Worm (Caenorhabditis elegans) whole organism, young adult: ENCODE measurements around the gene fbxa-143.

Experiments used
- B0019.2 ChIP-seq: fragments of 200-800 bp; sonication (Bioruptor generic); conservative IDR thresholded peaks from 2 replicates; pipeline ENCODE4 v1.3.6; 2022; ENCODE audit warnings: missing genetic modification reagents, missing genetic modification characterization, missing compliant biosample characterization
- B0035.1 ChIP-seq: sonication (generic microtip); optimal IDR thresholded peaks from 2 replicates; lab custom pipeline; 2016; ENCODE audit warnings: missing genetic modification characterization, mild to moderate bottlenecking, missing compliant biosample characterization, missing genotype, missing genetic modification reagents
- B0336.3 ChIP-seq: fragments of 200-800 bp; sonication (Bioruptor generic); IDR thresholded peaks from 2 replicates; pipeline ENCODE4 v1.3.6; 2022; ENCODE audit warnings: missing genetic modification characterization, missing compliant biosample characterization
- C17E4.6 ChIP-seq: fragments of 200-800 bp; sonication (Bioruptor generic); IDR thresholded peaks from 2 replicates; pipeline ENCODE4 v1.3.6; 2022; ENCODE audit warnings: missing genetic modification reagents, missing genetic modification characterization, missing compliant biosample characterization
- F37B4.10 ChIP-seq: fragments of 200-800 bp; sonication (Bioruptor generic); IDR thresholded peaks from 2 replicates; pipeline ENCODE4 v1.3.6; 2022; ENCODE audit warnings: missing genetic modification characterization, missing compliant biosample characterization
- F39B2.1 ChIP-seq: fragments of 200-800 bp; sonication (Bioruptor generic); IDR thresholded peaks from 2 replicates; pipeline ENCODE4 v1.3.6; 2022; ENCODE audit warnings: missing genetic modification reagents, missing genetic modification characterization, missing compliant biosample characterization
- F52B5.7 ChIP-seq: sonication (generic microtip); optimal IDR thresholded peaks from 2 replicates; lab custom pipeline; 2016; ENCODE audit warnings: mild to moderate bottlenecking, missing genetic modification characterization, missing compliant biosample characterization
- F57A8.1 ChIP-seq: fragments of 200-800 bp; sonication (Bioruptor generic); optimal IDR thresholded peaks from 2 replicates; lab custom pipeline; 2018; ENCODE audit warnings: mild to moderate bottlenecking, missing genetic modification characterization, moderate library complexity, missing compliant biosample characterization
- F57C9.4 ChIP-seq: sonication (generic microtip); optimal IDR thresholded peaks from 2 replicates; lab custom pipeline; 2017; ENCODE audit warnings: mild to moderate bottlenecking, missing genetic modification characterization, missing compliant biosample characterization
- Y53F4B.3 ChIP-seq: fragments of 200-800 bp; sonication (Bioruptor generic); IDR thresholded peaks from 2 replicates; pipeline ENCODE4 v1.3.6; 2022; ENCODE audit warnings: missing genetic modification reagents, missing genetic modification characterization, missing compliant biosample characterization
- ama-1 ChIP-seq, 3 experiments: fragments of 150-350 bp in 1 of 3; sonication (generic microtip) in 2 of 3; optimal IDR thresholded peaks; 2 replicates each; lab custom pipeline; 2014 to 2018; ENCODE audit warnings: missing biosample characterization in 2 of 3, missing genetic modification characterization in 2 of 3, missing genetic modification reagents in 2 of 3
- aptf-2 ChIP-seq: fragments of 200-800 bp; sonication (Bioruptor generic); conservative IDR thresholded peaks from 2 replicates; pipeline ENCODE4 v1.3.6; 2022; ENCODE audit warnings: missing genetic modification reagents, missing genetic modification characterization, missing compliant biosample characterization
- athp-1 ChIP-seq: sonication (generic microtip); optimal IDR thresholded peaks from 2 replicates; lab custom pipeline; 2017; ENCODE audit warnings: mild to moderate bottlenecking, missing genetic modification characterization, missing compliant biosample characterization
- ceh-100 ChIP-seq: fragments of 200-800 bp; sonication (Bioruptor generic); IDR thresholded peaks from 2 replicates; pipeline ENCODE4 v1.3.6; 2022; ENCODE audit warnings: missing genetic modification reagents, missing genetic modification characterization, missing compliant biosample characterization
- chd-7 ChIP-seq: sonication (generic microtip); optimal IDR thresholded peaks from 2 replicates; lab custom pipeline; 2016; ENCODE audit warnings: mild to moderate bottlenecking, missing genetic modification characterization, moderate library complexity, missing compliant biosample characterization
- egl-44 ChIP-seq: fragments of 200-800 bp; sonication (Bioruptor generic); IDR thresholded peaks from 2 replicates; pipeline ENCODE4 v1.3.6; 2022; ENCODE audit warnings: missing genetic modification reagents, missing genetic modification characterization, missing compliant biosample characterization
- egrh-3 ChIP-seq: fragments of 200-800 bp; sonication (Bioruptor generic); IDR thresholded peaks from 2 replicates; pipeline ENCODE4 v1.3.6; 2022; ENCODE audit warnings: missing genetic modification reagents, missing genetic modification characterization, missing compliant biosample characterization
- ets-4 ChIP-seq: fragments of 200-800 bp; sonication (Bioruptor generic); optimal IDR thresholded peaks from 2 replicates; lab custom pipeline; 2018; ENCODE audit warnings: mild to moderate bottlenecking, missing genetic modification characterization, missing compliant biosample characterization
- fkh-3 ChIP-seq: sonication (generic microtip); optimal IDR thresholded peaks from 2 replicates; lab custom pipeline; 2016; ENCODE audit warnings: mild to moderate bottlenecking, missing genetic modification characterization, missing compliant biosample characterization
- gei-17 ChIP-seq: fragments of 200-800 bp; sonication (Bioruptor generic); optimal IDR thresholded peaks from 2 replicates; lab custom pipeline; 2018; ENCODE audit warnings: mild to moderate bottlenecking, missing genetic modification characterization, missing compliant biosample characterization
- him-1 ChIP-seq: sonication (generic microtip); optimal IDR thresholded peaks from 2 replicates; lab custom pipeline; 2016; ENCODE audit warnings: missing genotype, missing genetic modification reagents, missing genetic modification characterization, missing compliant biosample characterization
- hlh-26 ChIP-seq: fragments of 200-800 bp; sonication (Bioruptor generic); conservative IDR thresholded peaks from 2 replicates; pipeline ENCODE4 v1.3.6; 2022; ENCODE audit warnings: missing genetic modification reagents, missing genetic modification characterization, missing compliant biosample characterization
- let-607 ChIP-seq, 2 experiments: fragments of 200-800 bp in 1 of 2; sonication (Bioruptor generic) in 1 of 2; sonication (generic microtip) in 1 of 2; optimal IDR thresholded peaks; 2 replicates each; lab custom pipeline; 2016 to 2018; ENCODE audit warnings: mild to moderate bottlenecking in 2 of 2, missing compliant biosample characterization in 2 of 2, missing genetic modification characterization in 2 of 2, moderate library complexity in 2 of 2, missing genotype in 1 of 2
- lin-40 ChIP-seq: sonication (generic microtip); optimal IDR thresholded peaks from 2 replicates; lab custom pipeline; 2016; ENCODE audit warnings: missing genetic modification characterization, mild to moderate bottlenecking, missing compliant biosample characterization, missing genotype, missing genetic modification reagents
- madf-10 ChIP-seq: sonication (generic microtip); optimal IDR thresholded peaks from 2 replicates; lab custom pipeline; 2016; ENCODE audit warnings: mild to moderate bottlenecking, missing genetic modification characterization, missing compliant biosample characterization
- mxl-1 ChIP-seq: sonication (generic microtip); optimal IDR thresholded peaks from 2 replicates; lab custom pipeline; 2016; ENCODE audit warnings: missing genetic modification characterization, missing compliant biosample characterization
- nfya-1 ChIP-seq: sonication (generic microtip); optimal IDR thresholded peaks from 2 replicates; lab custom pipeline; 2017; ENCODE audit warnings: antibody characterized with exemption, missing compliant biosample characterization, missing genetic modification characterization, borderline replicate concordance; ENCODE audit not compliant: insufficient read depth
- nfyb-1 ChIP-seq: fragments of 200-800 bp; sonication (Bioruptor generic); IDR thresholded peaks from 2 replicates; pipeline ENCODE4 v1.3.6; 2022; ENCODE audit warnings: missing genetic modification reagents, missing genetic modification characterization, missing compliant biosample characterization
- nhr-120 ChIP-seq: fragments of 200-800 bp; sonication (Bioruptor generic); IDR thresholded peaks from 2 replicates; pipeline ENCODE4 v1.3.6; 2022; ENCODE audit warnings: missing genetic modification characterization, missing compliant biosample characterization
- nhr-80 ChIP-seq: sonication (generic microtip); optimal IDR thresholded peaks from 2 replicates; lab custom pipeline; 2016; ENCODE audit warnings: missing genetic modification characterization, missing compliant biosample characterization
- rec-8 ChIP-seq, 2 experiments: sonication (generic microtip); optimal IDR thresholded peaks; 2 replicates each; lab custom pipeline; 2016; ENCODE audit warnings: mild to moderate bottlenecking in 2 of 2, missing genetic modification characterization in 2 of 2, missing genetic modification reagents in 2 of 2, missing genotype in 2 of 2, missing biosample characterization in 1 of 2, missing compliant biosample characterization in 1 of 2, moderate library complexity in 1 of 2
- sea-2 ChIP-seq: fragments of 200-800 bp; sonication (Bioruptor generic); IDR thresholded peaks from 2 replicates; pipeline ENCODE4 v1.3.6; 2022; ENCODE audit warnings: missing genetic modification characterization, missing compliant biosample characterization
- snpc-4 ChIP-seq, 5 experiments: fragments of 150-350 bp in 1 of 5; sonication (generic microtip) in 4 of 5; optimal IDR thresholded peaks; 2 replicates each; lab custom pipeline; 2014 to 2018; ENCODE audit warnings: missing genetic modification characterization in 5 of 5, missing biosample characterization in 3 of 5, antibody characterized with exemption in 2 of 5, mild to moderate bottlenecking in 2 of 5, missing compliant biosample characterization in 2 of 5, missing genotype in 2 of 5, moderate library complexity in 2 of 5, missing genetic modification reagents in 1 of 5
- tbx-9 ChIP-seq: sonication (generic microtip); optimal IDR thresholded peaks from 2 replicates; lab custom pipeline; 2016; ENCODE audit warnings: borderline replicate concordance, missing genetic modification characterization, inconsistent platforms, missing compliant biosample characterization
- xnd-1 ChIP-seq: sonication (generic microtip); optimal IDR thresholded peaks from 2 replicates; lab custom pipeline; 2016; ENCODE audit warnings: missing genotype, missing genetic modification reagents, missing genetic modification characterization, missing compliant biosample characterization
- zfh-2 ChIP-seq: fragments of 200-800 bp; sonication (Bioruptor generic); conservative IDR thresholded peaks from 2 replicates; pipeline ENCODE4 v1.3.6; 2022; ENCODE audit warnings: missing genetic modification reagents, missing genetic modification characterization, missing compliant biosample characterization
- zim-3 ChIP-seq: sonication (generic microtip); optimal IDR thresholded peaks from 2 replicates; lab custom pipeline; 2017; ENCODE audit warnings: mild to moderate bottlenecking, missing genetic modification characterization, moderate library complexity, missing compliant biosample characterization
- ztf-28 ChIP-seq: fragments of 200-800 bp; sonication (Bioruptor generic); IDR thresholded peaks from 2 replicates; pipeline ENCODE4 v1.3.6; 2022; ENCODE audit warnings: missing genetic modification reagents, missing genetic modification characterization, missing compliant biosample characterization

The fbxa-143 gene

ce11 chrV:16127401-16127800 lies at the start of gene fbxa-143:
Gene fbxa-143 (minus strand): TSS chrV:16127501.
- no peak for TF ChIP-seq lin-40 (tag; lab: Kevin White, UChicago)
- no peak for TF ChIP-seq F37B4.10
- no peak for TF ChIP-seq snpc-4 (GFP tag; optimal IDR thresholded peaks at IDR 0.05; lab: Kevin White, UChicago)
- no peak for TF ChIP-seq snpc-4 (tag; optimal IDR thresholded peaks at IDR 0.05; lab: Kevin White, UChicago)
- TF ChIP-seq F52B5.7 (tag; lab: Kevin White, UChicago), result no peak
- TF ChIP-seq rec-8 (tag; optimal IDR thresholded peaks at IDR 0.05; lab: Kevin White, UChicago), result no peak
- no peak for TF ChIP-seq F57A8.1
- no peak for TF ChIP-seq zfh-2 (GFP tag; lab: Robert Waterston, UW)
- TF ChIP-seq B0035.1 (tag; lab: Kevin White, UChicago), result no peak
- no peak for TF ChIP-seq ceh-100 (GFP tag; lab: Robert Waterston, UW)
- no peak for TF ChIP-seq let-607 (tag; optimal IDR thresholded peaks at IDR 0.05; lab: Kevin White, UChicago)
- no peak for TF ChIP-seq egrh-3 (GFP tag; lab: Robert Waterston, UW)
- no peak for TF ChIP-seq F39B2.1 (GFP tag; lab: Robert Waterston, UW)
- TF ChIP-seq gei-17 (GFP tag; lab: Kevin White, UChicago), result no peak
- TF ChIP-seq egl-44 (GFP tag; lab: Robert Waterston, UW), result no peak
- no peak for TF ChIP-seq madf-10 (tag; lab: Kevin White, UChicago)
- no peak for TF ChIP-seq tbx-9

- TF ChIP-seq nfya-1 (tag; lab: Kevin White, UChicago) (no peak), B0336.3 (no peak), mxl-1 (no peak), nfyb-1 (GFP tag; lab: Robert Waterston, UW) (no peak), lin-40 (tag; lab: Kevin White, UChicago) (no peak)
- TF ChIP-seq, all 124 proteins: peak for 0
Observed at ce11 chrV:16175757-16176156, 48.5 kb upstream of the fbxa-143 start, which contains the start of gene cyp-33D1. Gene cyp-33D1 (minus strand): TSS chrV:16175857.

- TF ChIP-seq B0035.1 (tag; lab: Kevin White, UChicago) (no peak), nhr-80 (tag; lab: Kevin White, UChicago) (peak; percentile 32)
Observed at ce11 chrV:16175227-16175626, 47.9 kb upstream of the fbxa-143 start.

ce11 chrV:16174109-16174508 lies 46.8 kb upstream of the fbxa-143 start:
- no peak for TF ChIP-seq nhr-80 (tag; lab: Kevin White, UChicago)
- no peak for TF ChIP-seq C17E4.6 (GFP tag; lab: Robert Waterston, UW)
- no peak for TF ChIP-seq zim-3 (tag; lab: Kevin White, UChicago)
- TF ChIP-seq him-1 (tag; lab: Kevin White, UChicago), result no peak
- TF ChIP-seq hlh-26 (GFP tag; lab: Robert Waterston, UW), result no peak
- no peak for TF ChIP-seq ztf-28 (GFP tag; lab: Robert Waterston, UW)
- no peak for TF ChIP-seq B0019.2 (GFP tag; lab: Robert Waterston, UW)
- TF ChIP-seq fkh-3 (tag; lab: Kevin White, UChicago), result no peak
- TF ChIP-seq xnd-1 (tag; lab: Kevin White, UChicago), result no peak
- TF ChIP-seq athp-1 (tag; lab: Kevin White, UChicago), result no peak
- TF ChIP-seq Y53F4B.3 (GFP tag; lab: Robert Waterston, UW), result no peak
- TF ChIP-seq sea-2 (GFP tag; lab: Robert Waterston, UW), result no peak
- TF ChIP-seq nhr-120 (GFP tag; lab: Robert Waterston, UW), result no peak
- no peak for TF ChIP-seq ets-4
- no peak for TF ChIP-seq ama-1 (optimal IDR thresholded peaks at IDR 0.05; lab: Kevin White, UChicago)
- TF ChIP-seq ama-1 (GFP tag; optimal IDR thresholded peaks at IDR 0.05; lab: Kevin White, UChicago), result no peak
- no peak for TF ChIP-seq chd-7 (tag; lab: Kevin White, UChicago)
- no peak for TF ChIP-seq aptf-2 (GFP tag; lab: Robert Waterston, UW)
- no peak for TF ChIP-seq F57C9.4
